Fruit fly (Drosophila melanogaster) whole organism, pupa: Measurements from ENCODE around the gene SKIP.
A peak's percentile ranks its signal among the peaks of the same experiment; 100 is the strongest.

Source experiments
- CG10348 ChIP-seq: fragments of 200-800 bp; sonication (Bioruptor generic); IDR thresholded peaks from 2 replicates; pipeline ENCODE4 v1.3.6; 2022; ENCODE audit warnings: missing biosample characterization, missing genetic modification characterization
- CG12605 ChIP-seq: fragments of 200-800 bp; sonication (Bioruptor generic); IDR thresholded peaks from 2 replicates; pipeline ENCODE4 v1.3.6; 2022; ENCODE audit warnings: missing biosample characterization, missing genetic modification characterization
- CG13204 ChIP-seq: fragments of 200-800 bp; sonication (Bioruptor generic); optimal IDR thresholded peaks from 2 replicates; lab custom pipeline; 2018; ENCODE audit warnings: missing biosample characterization, mild to moderate bottlenecking, missing genetic modification characterization, moderate library complexity
- CG14655 ChIP-seq: fragments of 200-800 bp; sonication (Bioruptor generic); optimal IDR thresholded peaks from 3 replicates; lab custom pipeline; 2017; ENCODE audit warnings: mild to moderate bottlenecking, missing biosample characterization, missing genetic modification reagents, missing genetic modification characterization
- CG15710 ChIP-seq: fragments of 200-800 bp; sonication (Bioruptor generic); optimal IDR thresholded peaks from 2 replicates; lab custom pipeline; 2018; ENCODE audit warnings: missing biosample characterization, mild to moderate bottlenecking, missing genetic modification characterization, moderate library complexity
- CG17806 ChIP-seq: fragments of 200-800 bp; sonication (Bioruptor generic); optimal IDR thresholded peaks from 2 replicates; lab custom pipeline; 2018; ENCODE audit warnings: missing biosample characterization, mild to moderate bottlenecking, missing genetic modification characterization, moderate library complexity
- CG32121 ChIP-seq: fragments of 200-800 bp; sonication (Bioruptor generic); IDR thresholded peaks from 2 replicates; pipeline ENCODE4 v1.3.6; 2022; ENCODE audit warnings: missing biosample characterization, missing genetic modification characterization
- CG34367 ChIP-seq: fragments of 200-800 bp; sonication (Bioruptor generic); optimal IDR thresholded peaks from 2 replicates; lab custom pipeline; 2018; ENCODE audit warnings: missing biosample characterization, mild to moderate bottlenecking, missing genetic modification characterization
- CG4496 ChIP-seq: fragments of 200-800 bp; sonication (Bioruptor generic); IDR thresholded peaks from 3 replicates; pipeline ENCODE4 v1.3.6; 2022; ENCODE audit warnings: missing biosample characterization, missing genetic modification characterization
- CG8159 ChIP-seq: fragments of 200-800 bp; sonication (Bioruptor generic); optimal IDR thresholded peaks from 3 replicates; lab custom pipeline; 2018; ENCODE audit warnings: missing biosample characterization, mild to moderate bottlenecking, missing genetic modification characterization, moderate library complexity
- CG8301 ChIP-seq: fragments of 200-800 bp; sonication (Bioruptor generic); optimal IDR thresholded peaks from 2 replicates; lab custom pipeline; 2018; ENCODE audit warnings: missing biosample characterization, mild to moderate bottlenecking, missing genetic modification characterization
- CG9948 ChIP-seq: fragments of 200-800 bp; sonication (Bioruptor generic); optimal IDR thresholded peaks from 2 replicates; lab custom pipeline; 2018; ENCODE audit warnings: missing biosample characterization, mild to moderate bottlenecking, missing genetic modification characterization, moderate library complexity
- D1 ChIP-seq: fragments of 200-800 bp; sonication (Bioruptor generic); optimal IDR thresholded peaks from 2 replicates; lab custom pipeline; 2018; ENCODE audit warnings: missing biosample characterization, mild to moderate bottlenecking, missing genetic modification characterization, moderate library complexity
- EcR ChIP-seq: fragments of 200-800 bp; sonication (Bioruptor generic); optimal IDR thresholded peaks from 3 replicates; lab custom pipeline; 2019; ENCODE audit warnings: missing biosample characterization, missing genetic modification characterization, mild to moderate bottlenecking, moderate library complexity, missing genetic modification reagents
- Ets98B ChIP-seq: fragments of 200-800 bp; sonication (Bioruptor generic); IDR thresholded peaks from 2 replicates; pipeline ENCODE4 v1.3.6; 2022; ENCODE audit warnings: missing biosample characterization, missing genetic modification characterization
- Pif1A ChIP-seq: fragments of 200-800 bp; sonication (Bioruptor generic); optimal IDR thresholded peaks from 3 replicates; lab custom pipeline; 2016; ENCODE audit warnings: missing biosample characterization, missing genetic modification characterization
- Pif1B ChIP-seq: fragments of 200-800 bp; sonication (Bioruptor generic); optimal IDR thresholded peaks from 3 replicates; lab custom pipeline; 2016; ENCODE audit warnings: missing biosample characterization, missing genetic modification characterization
- Snoo ChIP-seq: fragments of 200-800 bp; sonication (Bioruptor generic); optimal IDR thresholded peaks from 3 replicates; lab custom pipeline; 2017; ENCODE audit warnings: missing biosample characterization, mild to moderate bottlenecking, missing genetic modification characterization, inconsistent platforms
- fd96Ca ChIP-seq: fragments of 200-800 bp; sonication (Bioruptor generic); IDR thresholded peaks from 3 replicates; pipeline ENCODE4 v1.3.6; 2022; ENCODE audit warnings: missing biosample characterization, missing genetic modification characterization
- gl ChIP-seq: fragments of 200-800 bp; sonication (Bioruptor generic); optimal IDR thresholded peaks from 2 replicates; lab custom pipeline; 2018; ENCODE audit warnings: missing biosample characterization, mild to moderate bottlenecking, missing genetic modification characterization
- rn ChIP-seq: fragments of 200-800 bp; sonication (Bioruptor generic); IDR thresholded peaks from 2 replicates; pipeline ENCODE4 v1.3.6; 2022; ENCODE audit warnings: missing biosample characterization, missing genetic modification characterization

Gene SKIP

dm6 chr3R:22196553-22197147, 63.0 kb downstream of the SKIP start:
- TF ChIP-seq Pif1A (GFP tag; lab: Kevin White, UChicago) (no peak), rn (GFP tag; lab: Robert Waterston, UW) (no peak), Snoo (tag; lab: Kevin White, UChicago) (no peak), fd96Ca (no peak), EcR (GFP tag; lab: Kevin White, UChicago) (peak; percentile 55), CG13204 (peak; percentile 24), CG14655 (GFP tag; lab: Kevin White, UChicago) (peak; percentile 30)
- TF ChIP-seq, all 21 proteins: peak for 3

- TF ChIP-seq CG8159 (no peak), Ets98B (GFP tag; lab: Robert Waterston, UW) (no peak), CG12605 (GFP tag; lab: Robert Waterston, UW) (no peak), CG15710 (no peak), EcR (GFP tag; lab: Kevin White, UChicago) (no peak), CG34367 (no peak), Pif1B (GFP tag; lab: Kevin White, UChicago) (no peak), Snoo (tag; lab: Kevin White, UChicago) (no peak), fd96Ca (peak; percentile 10; the same call in 1 of the 3 replicates), CG8301 (tag; lab: Kevin White, UChicago) (no peak), gl (tag; lab: Kevin White, UChicago) (peak; percentile 11), CG14655 (GFP tag; lab: Kevin White, UChicago) (no peak)
These were observed 64.2 kb downstream of the SKIP start for dm6 chr3R:22197667-22198316.

- no peak for TF ChIP-seq Pif1B (GFP tag; lab: Kevin White, UChicago)
- TF ChIP-seq CG4496 (GFP tag; lab: Robert Waterston, UW) = peak; percentile 41; the same call in 1 of the 3 replicates
- no peak for TF ChIP-seq fd96Ca
- 0 out of 2 replicates have a peak, but pooled peaks have one; percentile 29 for TF ChIP-seq CG10348 (GFP tag; lab: Robert Waterston, UW)
- TF ChIP-seq CG13204 = no peak
- no peak for TF ChIP-seq CG9948 (tag; lab: Kevin White, UChicago)
- TF ChIP-seq D1 (tag; lab: Kevin White, UChicago) = no peak
- no peak for TF ChIP-seq rn (GFP tag; lab: Robert Waterston, UW)
- no peak for TF ChIP-seq CG8301 (tag; lab: Kevin White, UChicago)
- TF ChIP-seq CG32121 (GFP tag; lab: Robert Waterston, UW) = no peak
- TF ChIP-seq Ets98B (GFP tag; lab: Robert Waterston, UW) = no peak
These were observed 65.3 kb downstream of the SKIP start for dm6 chr3R:22198928-22199327.

DNA sequence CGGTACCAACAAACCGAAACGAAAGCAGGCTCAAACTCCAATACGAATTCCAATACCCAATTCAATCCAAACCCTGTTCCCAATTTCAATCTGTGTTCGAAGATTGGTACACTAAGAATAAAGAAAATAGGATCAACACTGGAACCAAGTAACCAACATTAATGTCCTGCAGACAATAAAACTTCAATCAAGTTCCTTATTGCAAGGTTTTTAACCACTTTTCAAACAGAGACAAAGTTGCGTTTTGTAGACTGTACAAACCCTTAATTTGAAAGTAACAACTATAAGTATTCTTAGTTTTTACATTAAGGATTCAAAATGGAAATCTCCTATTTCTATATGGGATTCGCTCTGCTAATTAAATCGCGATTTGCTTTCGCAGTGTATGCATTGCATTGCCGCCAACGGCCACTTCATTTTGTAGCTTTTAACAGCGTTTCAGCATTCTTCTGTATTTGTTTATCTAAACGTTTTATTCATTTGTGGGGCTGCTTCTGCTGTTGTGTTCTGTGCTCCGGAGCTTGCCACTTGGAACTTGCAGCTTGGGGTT, 65.8 kb downstream of the SKIP start:
- TF ChIP-seq CG8159 (peak; percentile 10), CG14655 (GFP tag; lab: Kevin White, UChicago) (peak; percentile 55), Snoo (tag; lab: Kevin White, UChicago) (no peak), CG9948 (tag; lab: Kevin White, UChicago) (peak; percentile 13), CG17806 (peak; percentile 15), gl (tag; lab: Kevin White, UChicago) (no peak), CG4496 (GFP tag; lab: Robert Waterston, UW) (no peak), D1 (tag; lab: Kevin White, UChicago) (no peak), CG8301 (tag; lab: Kevin White, UChicago) (peak; percentile 29), CG15710 (peak; percentile 1), CG13204 (no peak), EcR (GFP tag; lab: Kevin White, UChicago) (no peak)
- TF ChIP-seq, all 21 proteins: peak for 6

dm6 chr3R:22202457-22202856, 68.8 kb downstream of the SKIP start:
- TF ChIP-seq gl (tag; lab: Kevin White, UChicago) (no peak), Snoo (tag; lab: Kevin White, UChicago) (no peak), CG17806 (no peak), CG8159 (no peak), CG32121 (GFP tag; lab: Robert Waterston, UW) (no peak), CG12605 (GFP tag; lab: Robert Waterston, UW) (no peak), EcR (GFP tag; lab: Kevin White, UChicago) (no peak), CG9948 (tag; lab: Kevin White, UChicago) (no peak), fd96Ca (no peak), CG10348 (GFP tag; lab: Robert Waterston, UW) (no peak), rn (GFP tag; lab: Robert Waterston, UW) (no peak), CG8301 (tag; lab: Kevin White, UChicago) (no peak), CG13204 (no peak), Ets98B (GFP tag; lab: Robert Waterston, UW) (no peak), CG4496 (GFP tag; lab: Robert Waterston, UW) (no peak), CG14655 (GFP tag; lab: Kevin White, UChicago) (no peak), Pif1A (GFP tag; lab: Kevin White, UChicago) (no peak), CG15710 (no peak), CG34367 (no peak)
- TF ChIP-seq, all 21 proteins: peak for 0

dm6 chr3R:22205523-22205922, 71.9 kb downstream of the SKIP start:
- TF ChIP-seq CG15710 (peak; percentile 7), D1 (tag; lab: Kevin White, UChicago) (no peak), CG8159 (peak; percentile 38), CG4496 (GFP tag; lab: Robert Waterston, UW) (0 out of 3 replicates have a peak, but pooled peaks have one; percentile 14), Snoo (tag; lab: Kevin White, UChicago) (peak; percentile 3), CG13204 (no peak), CG34367 (no peak), gl (tag; lab: Kevin White, UChicago) (no peak), EcR (GFP tag; lab: Kevin White, UChicago) (no peak), CG10348 (GFP tag; lab: Robert Waterston, UW) (no peak), fd96Ca (no peak), Ets98B (GFP tag; lab: Robert Waterston, UW) (no peak), Pif1B (GFP tag; lab: Kevin White, UChicago) (peak; percentile 22), Pif1A (GFP tag; lab: Kevin White, UChicago) (peak; percentile 25), CG17806 (peak; percentile 40), CG9948 (tag; lab: Kevin White, UChicago) (peak; percentile 27), CG32121 (GFP tag; lab: Robert Waterston, UW) (no peak), CG14655 (GFP tag; lab: Kevin White, UChicago) (peak; percentile 50), CG8301 (tag; lab: Kevin White, UChicago) (peak; percentile 23), rn (GFP tag; lab: Robert Waterston, UW) (no peak), CG12605 (GFP tag; lab: Robert Waterston, UW) (no peak)
